Fruit fly (Drosophila melanogaster) whole organism, wandering third instar larva: Measurements from ENCODE around the gene Ir67c.

ENCODE experiments used
- Abd-B ChIP-seq: fragments of >200 bp; optimal IDR thresholded peaks from 2 replicates; lab custom pipeline; 2017; ENCODE audit warnings: missing biosample characterization, missing genetic modification characterization
- CG32264 ChIP-seq: fragments of 200-800 bp; sonication (Bioruptor generic); optimal IDR thresholded peaks from 2 replicates; lab custom pipeline; 2016; ENCODE audit warnings: missing biosample characterization, missing genetic modification characterization
- CG9705 ChIP-seq: fragments of 200-800 bp; sonication (Bioruptor generic); optimal IDR thresholded peaks from 2 replicates; lab custom pipeline; 2018; ENCODE audit warnings: missing biosample characterization, mild to moderate bottlenecking, missing genetic modification characterization
- Dfd ChIP-seq: fragments of >200 bp; optimal IDR thresholded peaks from 2 replicates; lab custom pipeline; 2017; ENCODE audit warnings: missing biosample characterization, missing genetic modification characterization
- GATAd ChIP-seq: sonication (Bioruptor generic); optimal IDR thresholded peaks from 2 replicates; lab custom pipeline; 2016; ENCODE audit warnings: missing biosample characterization, missing genetic modification characterization
- HLH106 ChIP-seq: fragments of 200-800 bp; optimal IDR thresholded peaks from 3 replicates; lab custom pipeline; 2019; ENCODE audit warnings: missing biosample characterization, mild to moderate bottlenecking, missing genetic modification characterization, moderate library complexity
- Hnf4 ChIP-seq: fragments of 200-800 bp; sonication (Bioruptor generic); optimal IDR thresholded peaks from 2 replicates; lab custom pipeline; 2016; ENCODE audit warnings: missing biosample characterization, mild to moderate bottlenecking, missing genetic modification characterization
- Hr78 ChIP-seq: fragments of >200 bp; optimal IDR thresholded peaks from 2 replicates; lab custom pipeline; 2017; ENCODE audit warnings: missing biosample characterization, missing genetic modification characterization
- Hr83 ChIP-seq: fragments of 200-300 bp; sonication (Bioruptor generic); optimal IDR thresholded peaks from 2 replicates; lab custom pipeline; 2016; ENCODE audit warnings: missing biosample characterization, mild to moderate bottlenecking, missing genetic modification characterization, moderate library complexity; ENCODE audit not compliant: poor library complexity, severe bottlenecking
- Jra ChIP-seq: sonication (Bioruptor generic); optimal IDR thresholded peaks from 2 replicates; lab custom pipeline; 2016; ENCODE audit warnings: missing biosample characterization, missing genetic modification characterization
- Mio ChIP-seq: sonication (Bioruptor generic); optimal IDR thresholded peaks from 2 replicates; lab custom pipeline; 2016; ENCODE audit warnings: missing biosample characterization, missing genetic modification characterization
- OdsH ChIP-seq: fragments of 200-800 bp; sonication (Bioruptor generic); optimal IDR thresholded peaks from 2 replicates; lab custom pipeline; 2016; ENCODE audit warnings: missing biosample characterization, mild to moderate bottlenecking, missing genetic modification characterization
- Rel ChIP-seq, 2 experiments: fragments of 200-800 bp; sonication (Bioruptor generic) in 1 of 2; optimal IDR thresholded peaks; 2 replicates in 1 of 2; 3 replicates in 1 of 2; lab custom pipeline; 2016 to 2019; ENCODE audit warnings: mild to moderate bottlenecking in 2 of 2, missing biosample characterization in 2 of 2, missing genetic modification characterization in 2 of 2, moderate library complexity in 1 of 2
- Sp1 ChIP-seq: fragments of 200-800 bp; sonication (Bioruptor generic); optimal IDR thresholded peaks from 3 replicates; lab custom pipeline; 2019; ENCODE audit warnings: missing biosample characterization, mild to moderate bottlenecking, missing genetic modification characterization, moderate library complexity
- Vsx2 ChIP-seq: fragments of 200-300, 225-300 bp; sonication (Bioruptor generic); optimal IDR thresholded peaks from 2 replicates; lab custom pipeline; 2018; ENCODE audit warnings: missing biosample characterization, missing genetic modification characterization; ENCODE audit not compliant: partially characterized antibody
- br ChIP-seq: fragments of 200-800 bp; sonication (Bioruptor generic); optimal IDR thresholded peaks from 2 replicates; lab custom pipeline; 2016; ENCODE audit warnings: missing biosample characterization, missing genetic modification characterization
- brk ChIP-seq: fragments of 200-800 bp; sonication (Bioruptor generic); optimal IDR thresholded peaks from 2 replicates; lab custom pipeline; 2016; ENCODE audit warnings: missing biosample characterization, mild to moderate bottlenecking, missing genetic modification characterization
- dl ChIP-seq, 2 experiments: fragments of 175-275, 200-275 bp in 1 of 2; fragments of 200-275 bp in 1 of 2; sonication (Bioruptor generic); optimal IDR thresholded peaks; lab custom pipeline; 2018; ENCODE audit warnings: mild to moderate bottlenecking in 2 of 2, missing biosample characterization in 2 of 2, missing genetic modification characterization in 2 of 2, moderate library complexity in 2 of 2; ENCODE audit not compliant: partially characterized antibody in 2 of 2, insufficient read depth in 1 of 2
- dsf ChIP-seq: sonication (Bioruptor generic); optimal IDR thresholded peaks from 2 replicates; lab custom pipeline; 2016; ENCODE audit warnings: missing biosample characterization, missing genetic modification characterization, borderline replicate concordance
- ey ChIP-seq: fragments of 200-800 bp; sonication (Bioruptor generic); optimal IDR thresholded peaks from 2 replicates; lab custom pipeline; 2016; ENCODE audit warnings: missing biosample characterization, missing genetic modification characterization
- foxo ChIP-seq, 2 experiments: fragments of 200-800 bp; sonication (Bioruptor generic); optimal IDR thresholded peaks; 2 replicates in 1 of 2; 3 replicates in 1 of 2; lab custom pipeline; 2016 to 2017; ENCODE audit warnings: missing biosample characterization in 2 of 2, missing genetic modification characterization in 2 of 2
- fru ChIP-seq: fragments of 200-800 bp; sonication (Bioruptor generic); optimal IDR thresholded peaks from 3 replicates; lab custom pipeline; 2016; ENCODE audit warnings: missing biosample characterization, mild to moderate bottlenecking, missing genetic modification characterization
- h ChIP-seq: fragments of 200-800 bp; sonication (Bioruptor generic); optimal IDR thresholded peaks from 3 replicates; lab custom pipeline; 2016; ENCODE audit warnings: missing biosample characterization, mild to moderate bottlenecking, missing genetic modification characterization
- jim ChIP-seq: fragments of 175-275, 200-325 bp; sonication (Bioruptor generic); optimal IDR thresholded peaks from 2 replicates; lab custom pipeline; 2016; ENCODE audit warnings: missing biosample characterization, mild to moderate bottlenecking, missing genetic modification characterization
- lola ChIP-seq: fragments of >200 bp; optimal IDR thresholded peaks from 2 replicates; lab custom pipeline; 2017; ENCODE audit warnings: missing biosample characterization, missing genetic modification characterization
- pan ChIP-seq: fragments of >200 bp; optimal IDR thresholded peaks from 2 replicates; lab custom pipeline; 2017
- psq ChIP-seq: fragments of 200-800 bp; sonication (Bioruptor generic); optimal IDR thresholded peaks from 3 replicates; lab custom pipeline; 2017; ENCODE audit warnings: missing biosample characterization, mild to moderate bottlenecking, missing genetic modification characterization, moderate library complexity
- rgr ChIP-seq: fragments of 200-800 bp; sonication (Bioruptor generic); optimal IDR thresholded peaks from 3 replicates; lab custom pipeline; 2016; ENCODE audit warnings: missing biosample characterization, mild to moderate bottlenecking, missing genetic modification characterization
- sage ChIP-seq: fragments of 200-800 bp; sonication (Bioruptor generic); optimal IDR thresholded peaks from 2 replicates; lab custom pipeline; 2016; ENCODE audit warnings: missing biosample characterization, mild to moderate bottlenecking, missing genetic modification characterization
- sv ChIP-seq: fragments of 200-800 bp; sonication (Bioruptor generic); optimal IDR thresholded peaks from 3 replicates; lab custom pipeline; 2016; ENCODE audit warnings: missing biosample characterization, missing genetic modification characterization
- tai ChIP-seq: sonication (Bioruptor generic); optimal IDR thresholded peaks from 2 replicates; lab custom pipeline; 2016; ENCODE audit warnings: missing biosample characterization, missing genetic modification characterization
- usp ChIP-seq: fragments of >200 bp; optimal IDR thresholded peaks from 2 replicates; lab custom pipeline; 2017; ENCODE audit warnings: missing biosample characterization, missing genetic modification characterization
- woc ChIP-seq: sonication (Bioruptor generic); optimal IDR thresholded peaks from 2 replicates; lab custom pipeline; 2016; ENCODE audit warnings: missing biosample characterization, mild to moderate bottlenecking, missing genetic modification characterization

The Ir67c gene

dm6 chr3L:10428746-10429145 lies 5.2 kb downstream of the Ir67c start:
- no peak for TF ChIP-seq usp (GFP tag; lab: Kevin White, UChicago)
- TF ChIP-seq br (GFP tag; lab: Kevin White, UChicago), result no peak
- no peak for TF ChIP-seq ey

DNA sequence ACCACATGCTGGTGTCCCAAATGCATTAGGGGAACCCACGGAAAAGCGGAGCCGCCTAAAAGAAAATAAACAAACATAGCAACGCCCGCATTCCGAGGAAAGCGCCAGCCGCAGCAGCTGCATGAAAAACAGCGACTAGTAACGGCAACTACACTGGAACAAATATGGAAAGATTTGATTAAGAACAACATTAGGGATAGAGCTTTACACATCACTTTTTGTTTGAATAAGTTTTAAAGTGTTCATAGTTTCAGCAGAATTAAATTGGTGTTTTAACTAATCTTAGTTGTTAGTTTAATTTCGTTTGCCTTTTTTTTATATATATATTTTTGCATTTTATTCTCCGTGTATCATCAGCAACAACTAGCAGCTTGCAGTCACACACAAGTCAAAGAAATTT lies 5.9 kb downstream of the Ir67c start:
- TF ChIP-seq CG32264 (GFP tag; lab: Kevin White, UChicago) (no peak), usp (GFP tag; lab: Kevin White, UChicago) (no peak), jim (GFP tag; lab: Kevin White, UChicago) (no peak)

DNA sequence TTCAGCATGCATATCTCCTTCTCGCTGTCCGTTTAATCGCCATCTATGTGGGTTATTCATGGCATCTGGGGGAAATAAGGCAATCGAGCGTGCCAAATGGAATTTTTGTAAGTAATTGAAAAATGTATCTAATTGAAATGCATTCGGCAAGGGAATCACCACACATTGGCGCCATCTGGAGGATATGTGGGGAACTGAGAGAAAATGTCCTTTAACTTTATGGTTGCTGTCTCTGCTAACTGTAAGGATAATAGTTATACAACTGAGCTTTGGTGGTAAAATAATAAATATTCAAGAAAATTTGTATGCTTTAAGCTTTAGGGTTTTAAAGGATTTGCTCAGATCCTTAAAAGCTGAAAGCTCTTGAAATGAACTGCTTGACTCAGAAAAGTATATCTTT lies 6.6 kb downstream of the Ir67c start:
- TF ChIP-seq rgr (no peak), Mio (GFP tag; lab: Kevin White, UChicago) (no peak), Hr78 (GFP tag; lab: Kevin White, UChicago) (no peak), Hnf4 (GFP tag; lab: Kevin White, UChicago) (no peak), Vsx2 (no peak), pan (lab: Kevin White, UChicago) (no peak), Rel (GFP tag; optimal IDR thresholded peaks at IDR 0.05; lab: Kevin White, UChicago) (no peak), Rel (tag; optimal IDR thresholded peaks at IDR 0.05; lab: Kevin White, UChicago) (no peak), jim (GFP tag; lab: Kevin White, UChicago) (no peak), CG32264 (GFP tag; lab: Kevin White, UChicago) (no peak)

DNA sequence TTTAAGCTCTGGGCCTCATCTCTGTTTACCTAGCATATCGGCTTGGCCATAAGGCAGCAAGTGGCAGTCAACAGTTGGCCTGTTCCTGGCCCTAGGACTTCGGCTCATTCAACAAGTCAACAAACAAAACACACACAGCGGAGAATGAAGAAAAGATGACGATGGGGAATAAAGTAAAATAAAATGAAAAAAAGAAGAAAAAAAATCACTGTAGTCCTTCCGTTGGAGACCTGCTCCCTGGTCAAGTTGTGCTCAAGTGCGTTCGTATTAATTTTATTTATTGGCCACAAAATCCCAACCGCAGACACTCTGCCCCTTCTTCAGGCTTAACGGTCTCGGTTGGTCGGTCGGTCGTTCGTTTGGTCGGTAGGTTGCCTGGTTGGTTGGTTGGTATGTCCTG lies 15.5 kb downstream of the Ir67c start:
- no peak for TF ChIP-seq ey
- no peak for TF ChIP-seq brk (GFP tag; lab: Kevin White, UChicago)
- TF ChIP-seq sage (GFP tag; lab: Kevin White, UChicago), result no peak
- peak; percentile 7 for TF ChIP-seq Hnf4 (GFP tag; lab: Kevin White, UChicago)

- TF ChIP-seq lola (GFP tag; lab: Kevin White, UChicago) (no peak), psq (no peak), Hnf4 (GFP tag; lab: Kevin White, UChicago) (no peak), brk (GFP tag; lab: Kevin White, UChicago) (no peak), Rel (GFP tag; optimal IDR thresholded peaks at IDR 0.05; lab: Kevin White, UChicago) (no peak), Rel (tag; optimal IDR thresholded peaks at IDR 0.05; lab: Kevin White, UChicago) (no peak), GATAd (GFP tag; lab: Kevin White, UChicago) (no peak), tai (no peak), Vsx2 (no peak), OdsH (GFP tag; lab: Kevin White, UChicago) (no peak), HLH106 (tag; lab: Kevin White, UChicago) (no peak), ey (no peak), dl (GFP tag; optimal IDR thresholded peaks at IDR 0.05; lab: Kevin White, UChicago; ENCODE audit: insufficient read depth in 1 of 2, partially characterized antibody in 2 of 2) (no peak), h (GFP tag; lab: Kevin White, UChicago) (no peak), foxo (GFP tag; optimal IDR thresholded peaks at IDR 0.05; lab: Kevin White, UChicago) (no peak), Abd-B (GFP tag; lab: Kevin White, UChicago) (no peak), sv (GFP tag; lab: Kevin White, UChicago) (no peak), Hr78 (GFP tag; lab: Kevin White, UChicago) (no peak), rgr (no peak), Jra (GFP tag; lab: Kevin White, UChicago) (no peak), fru (GFP tag; lab: Kevin White, UChicago) (no peak)
- TF ChIP-seq, all 38 proteins: peak for 0
Observed at dm6 chr3L:10412518-10412917, 21.4 kb downstream of the Ir67c start, which contains the start of gene CG12362. CG12362 (plus strand) TSS chr3L:10412818.

DNA sequence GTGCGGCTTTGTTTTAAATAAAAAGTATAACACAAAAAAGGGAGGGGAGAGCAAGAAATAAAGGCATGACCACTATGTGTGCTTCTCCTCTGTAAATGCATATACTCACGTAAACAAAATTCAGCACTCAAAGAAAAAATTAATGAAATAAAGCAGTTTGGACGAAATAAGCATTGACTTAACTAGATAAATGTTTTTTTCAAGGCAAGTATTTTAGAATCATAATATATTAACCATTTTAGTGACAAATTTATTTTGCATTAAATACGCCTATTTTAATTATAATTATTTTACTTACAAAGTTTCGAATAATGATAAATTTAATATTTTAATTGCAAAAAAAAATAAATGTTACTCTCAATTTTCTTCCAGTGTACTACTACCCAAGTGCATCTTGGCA lies 22.3 kb downstream of the Ir67c start:
- no peak for TF ChIP-seq tai
- peak; percentile 74 for TF ChIP-seq Sp1 (GFP tag; lab: Kevin White, UChicago)
- peak; percentile 69 for TF ChIP-seq HLH106 (tag; lab: Kevin White, UChicago)
- no peak for TF ChIP-seq Hr83 (GFP tag; lab: Kevin White, UChicago)
- TF ChIP-seq rgr, result peak; percentile 27
- no peak for TF ChIP-seq CG9705 (GFP tag; lab: Kevin White, UChicago)
- TF ChIP-seq Dfd (GFP tag; lab: Kevin White, UChicago), result no peak
- TF ChIP-seq dsf (GFP tag; lab: Kevin White, UChicago), result no peak
- TF ChIP-seq brk (GFP tag; lab: Kevin White, UChicago), result no peak
- peak in 1 of 2 experiments; percentile 71 for TF ChIP-seq foxo (GFP tag; optimal IDR thresholded peaks at IDR 0.05; lab: Kevin White, UChicago)
- TF ChIP-seq Hr78 (GFP tag; lab: Kevin White, UChicago), result no peak
- TF ChIP-seq pan (lab: Kevin White, UChicago), result no peak
- TF ChIP-seq h (GFP tag; lab: Kevin White, UChicago), result peak; percentile 38
- no peak for TF ChIP-seq usp (GFP tag; lab: Kevin White, UChicago)
- TF ChIP-seq woc, result peak; percentile 28
- TF ChIP-seq dl (GFP tag; optimal IDR thresholded peaks at IDR 0.05; lab: Kevin White, UChicago; ENCODE audit: insufficient read depth in 1 of 2, partially characterized antibody in 2 of 2), result no peak
- TF ChIP-seq GATAd (GFP tag; lab: Kevin White, UChicago), result no peak
- peak; percentile 35 for TF ChIP-seq fru (GFP tag; lab: Kevin White, UChicago)
- TF ChIP-seq OdsH (GFP tag; lab: Kevin White, UChicago), result peak; percentile 58
- no peak for TF ChIP-seq jim (GFP tag; lab: Kevin White, UChicago)
- peak; percentile 40 for TF ChIP-seq psq
- TF ChIP-seq Hnf4 (GFP tag; lab: Kevin White, UChicago), result no peak
- TF ChIP-seq, all 38 proteins: peak for 9
